Worm (Caenorhabditis elegans): ENCODE data around the gene hmt-1.

hmt-1 gene

ce11 chrIII:11066691-11067090 lies 33.1 kb downstream of the hmt-1 start (continued):
- 0 out of 2 replicates have a peak, but pooled peaks have one; percentile 18 for TF ChIP-seq egrh-3 (GFP tag; IDR thresholded peaks at IDR 0.05)
- TF ChIP-seq hrde-1 (tag; optimal IDR thresholded peaks at IDR 0.05; ENCODE audit: borderline replicate concordance): peak; percentile 78
- TF ChIP-seq fkh-3 (tag; optimal IDR thresholded peaks at IDR 0.05): no peak
- TF ChIP-seq sptf-2 (GFP tag; optimal IDR thresholded peaks at IDR 0.05): no peak
- TF ChIP-seq ceh-79 (tag; optimal IDR thresholded peaks at IDR 0.05): no peak
- TF ChIP-seq unc-130 (GFP tag; optimal IDR thresholded peaks at IDR 0.05): peak; percentile 19
- TF ChIP-seq lin-54 (GFP tag; optimal IDR thresholded peaks at IDR 0.05): peak; percentile 83
- peak; percentile 70 for TF ChIP-seq lir-1 (GFP tag; conservative IDR thresholded peaks at IDR 0.05)
- TF ChIP-seq ZK185.1 (tag; optimal IDR thresholded peaks at IDR 0.05; ENCODE audit: poor library complexity, severe bottlenecking): peak; percentile 93
- no peak for TF ChIP-seq hlh-12 (tag; optimal IDR thresholded peaks at IDR 0.05)
- TF ChIP-seq Y67H2A.10 (GFP tag; conservative IDR thresholded peaks at IDR 0.05): 0 out of 2 replicates have a peak, but pooled peaks have one; percentile 24
- no peak for TF ChIP-seq tbx-9 (tag; optimal IDR thresholded peaks at IDR 0.05; ENCODE audit: borderline replicate concordance)
- TF ChIP-seq sea-2 (GFP tag; IDR thresholded peaks at IDR 0.05): no peak
- TF ChIP-seq F52B5.7 (tag; optimal IDR thresholded peaks at IDR 0.05): peak; percentile 30
- TF ChIP-seq hlh-26 (GFP tag; conservative IDR thresholded peaks at IDR 0.05): no peak
- TF ChIP-seq madf-3 (GFP tag; IDR thresholded peaks at IDR 0.05): peak; percentile 67; the same call in 1 of the 2 replicates
- TF ChIP-seq ztf-22 (GFP tag; optimal IDR thresholded peaks at IDR 0.05): no peak
- peak; percentile 77; the same call in 1 of the 2 replicates for TF ChIP-seq egl-18 (GFP tag; IDR thresholded peaks at IDR 0.05)
- TF ChIP-seq attf-3 (GFP tag; conservative IDR thresholded peaks at IDR 0.05): peak; percentile 50; the same call in 1 of the 2 replicates
- no peak for TF ChIP-seq K12H6.12 (tag; optimal IDR thresholded peaks at IDR 0.05)
- peak; percentile 39; the same call in 1 of the 2 replicates for TF ChIP-seq hsf-1 (GFP tag; IDR thresholded peaks at IDR 0.05)
- no peak for TF ChIP-seq F10E7.11 (tag; optimal IDR thresholded peaks at IDR 0.05)
- TF ChIP-seq ccch-3 (GFP tag; optimal IDR thresholded peaks at IDR 0.05): no peak
- TF ChIP-seq snpc-1.3 (tag; optimal IDR thresholded peaks at IDR 0.05; ENCODE audit: insufficient read depth): peak; percentile 87
- peak; percentile 89 for TF ChIP-seq mcd-1 (GFP tag; IDR thresholded peaks at IDR 0.05)
- peak; percentile 86 for TF ChIP-seq rcor-1 (GFP tag; IDR thresholded peaks at IDR 0.05)
- TF ChIP-seq cebp-1 (GFP tag; IDR thresholded peaks at IDR 0.05): 0 out of 2 replicates have a peak, but pooled peaks have one; percentile 23
- TF ChIP-seq cebp-1 (tag; optimal IDR thresholded peaks at IDR 0.05): peak; percentile 79
- peak; percentile 67 for TF ChIP-seq ztf-18 (tag; optimal IDR thresholded peaks at IDR 0.05)
- TF ChIP-seq tbp1 (GFP tag; optimal IDR thresholded peaks at IDR 0.05): peak; percentile 99
- no peak for TF ChIP-seq ceh-91 (GFP tag; IDR thresholded peaks at IDR 0.05)
- TF ChIP-seq hmg-1.2 (GFP tag; IDR thresholded peaks at IDR 0.05): peak; percentile 91
- no peak for TF ChIP-seq egl-44 (GFP tag; IDR thresholded peaks at IDR 0.05)
- no peak for TF ChIP-seq F22D6.2 (tag; optimal IDR thresholded peaks at IDR 0.05)
- TF ChIP-seq F57A8.1 (GFP tag; optimal IDR thresholded peaks at IDR 0.05): no peak
- TF ChIP-seq B0261.1 (tag; optimal IDR thresholded peaks at IDR 0.05): peak; percentile 99
- peak; percentile 81 for TF ChIP-seq Y53G8AR.9 (GFP tag; conservative IDR thresholded peaks at IDR 0.05)
- TF ChIP-seq dpff-1 (tag; optimal IDR thresholded peaks at IDR 0.05): no peak
- TF ChIP-seq Y95B8A.8 (GFP tag; IDR thresholded peaks at IDR 0.05): peak; percentile 86; the same call in 1 of the 2 replicates
- TF ChIP-seq T07F8.4 (tag; optimal IDR thresholded peaks at IDR 0.05): peak; percentile 54
- TF ChIP-seq cebp-2 (GFP tag; IDR thresholded peaks at IDR 0.05): no peak
